Fruit fly (Drosophila melanogaster): ENCODE results near the gene CBP.

CBP gene

dm6 chrX:7319053-7319702 is 18.0 kb upstream of the CBP start (continued):
- TF ChIP-seq CG8319 (GFP tag; optimal IDR thresholded peaks at IDR 0.05) (peak; percentile 71), Eip78C (GFP tag) (peak; percentile 95), CG31627 (GFP tag; optimal IDR thresholded peaks at IDR 0.05) (peak; percentile 89), Gug (GFP tag; IDR thresholded peaks at IDR 0.05) (peak; percentile 67), ss (GFP tag; optimal IDR thresholded peaks at IDR 0.05) (peak; percentile 55 to 74), CG10631 (GFP tag; optimal IDR thresholded peaks at IDR 0.05) (peak; percentile 90), Hr4 (GFP tag; optimal IDR thresholded peaks at IDR 0.05) (peak; percentile 86), CG6854 (GFP tag; optimal IDR thresholded peaks at IDR 0.05) (no peak), Eip75B (GFP tag; optimal IDR thresholded peaks at IDR 0.05) (peak; percentile 87), net (GFP tag; optimal IDR thresholded peaks at IDR 0.05) (peak; percentile 79), achi (GFP tag; optimal IDR thresholded peaks at IDR 0.05) (peak; percentile 85), CG3919 (GFP tag; optimal IDR thresholded peaks at IDR 0.05) (peak; percentile 87), vri (GFP tag; optimal IDR thresholded peaks at IDR 0.05) (peak; percentile 65), CG10669 (GFP tag; optimal IDR thresholded peaks at IDR 0.05) (peak; percentile 88), dsx (GFP tag; optimal IDR thresholded peaks at IDR 0.05; ENCODE audit: poor library complexity, severe bottlenecking) (peak; percentile 55), CG8632 (GFP tag; optimal IDR thresholded peaks at IDR 0.05) (peak; percentile 79), Lpt (GFP tag; optimal IDR thresholded peaks at IDR 0.05) (peak; percentile 59), fkh (GFP tag; optimal IDR thresholded peaks at IDR 0.05) (no peak), CG6276 (GFP tag; optimal IDR thresholded peaks at IDR 0.05) (peak; percentile 63), CG32006 (GFP tag; optimal IDR thresholded peaks at IDR 0.05) (peak; percentile 89), CG15336 (GFP tag; IDR thresholded peaks at IDR 0.05) (peak; percentile 84), CG8119 (GFP tag; IDR thresholded peaks at IDR 0.05) (peak; percentile 77; the same call in 2 of the 3 replicates), CG6163 (GFP tag; IDR thresholded peaks at IDR 0.05) (peak; percentile 70), topi (GFP tag; optimal IDR thresholded peaks at IDR 0.05) (peak; percentile 93), salr (GFP tag; optimal IDR thresholded peaks at IDR 0.05) (peak; percentile 76 to 88)

DNA sequence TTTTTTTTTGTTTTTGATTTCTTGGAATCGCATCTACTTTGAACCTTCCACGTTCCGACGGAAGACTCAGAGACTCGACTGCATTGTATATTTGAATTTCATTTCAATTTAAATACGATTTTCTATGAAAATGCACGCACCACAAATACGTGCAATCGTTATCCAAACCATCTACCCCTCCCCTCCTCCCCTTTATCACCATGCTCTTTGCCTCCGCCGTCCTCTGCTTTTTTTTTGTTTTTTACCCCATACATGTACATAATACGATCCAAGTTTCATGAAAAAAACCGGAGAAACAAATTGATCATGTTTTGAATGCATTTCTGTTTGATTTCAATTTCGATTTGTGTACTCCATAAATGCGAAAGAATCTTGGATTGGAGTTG is 17.5 kb upstream of the CBP start:
- TF ChIP-seq topi (GFP tag; optimal IDR thresholded peaks at IDR 0.05): no peak
- no peak for TF ChIP-seq CG16779 (tag; optimal IDR thresholded peaks at IDR 0.05)
- no peak for TF ChIP-seq Sox14 (GFP tag; optimal IDR thresholded peaks at IDR 0.05)
- no peak for TF ChIP-seq dac (GFP tag; optimal IDR thresholded peaks at IDR 0.05)
- TF ChIP-seq net (GFP tag; optimal IDR thresholded peaks at IDR 0.05): no peak
- no peak for TF ChIP-seq OdsH (GFP tag; optimal IDR thresholded peaks at IDR 0.05)
- TF ChIP-seq CG9139 (GFP tag; optimal IDR thresholded peaks at IDR 0.05): no peak
- no peak for TF ChIP-seq fd59A (GFP tag; optimal IDR thresholded peaks at IDR 0.05)
- no peak for TF ChIP-seq Met (GFP tag; optimal IDR thresholded peaks at IDR 0.05)
- TF ChIP-seq Lpt (GFP tag; optimal IDR thresholded peaks at IDR 0.05): no peak
- no peak for TF ChIP-seq CG10631 (GFP tag; optimal IDR thresholded peaks at IDR 0.05)
- TF ChIP-seq CG3919 (GFP tag; optimal IDR thresholded peaks at IDR 0.05): no peak
- TF ChIP-seq CG11762 (GFP tag; optimal IDR thresholded peaks at IDR 0.05; ENCODE audit: insufficient read depth): no peak
- no peak for TF ChIP-seq Eip75B (GFP tag; optimal IDR thresholded peaks at IDR 0.05)

- TF ChIP-seq achi (GFP tag; optimal IDR thresholded peaks at IDR 0.05) (no peak), esn (GFP tag; optimal IDR thresholded peaks at IDR 0.05) (no peak), salr (GFP tag; optimal IDR thresholded peaks at IDR 0.05) (no peak), Eip75B (GFP tag; optimal IDR thresholded peaks at IDR 0.05) (no peak), cyc (GFP tag; optimal IDR thresholded peaks at IDR 0.05) (no peak), CG8319 (GFP tag; optimal IDR thresholded peaks at IDR 0.05) (no peak), fkh (GFP tag; optimal IDR thresholded peaks at IDR 0.05) (peak; percentile 10), dac (GFP tag; optimal IDR thresholded peaks at IDR 0.05) (no peak), CG15336 (GFP tag; IDR thresholded peaks at IDR 0.05) (0 out of 2 replicates have a peak, but pooled peaks have one; percentile 7), CG6276 (GFP tag; optimal IDR thresholded peaks at IDR 0.05) (no peak), net (GFP tag; optimal IDR thresholded peaks at IDR 0.05) (no peak), lz (GFP tag; optimal IDR thresholded peaks at IDR 0.05) (no peak), fd59A (GFP tag; optimal IDR thresholded peaks at IDR 0.05) (no peak), CG3919 (GFP tag; optimal IDR thresholded peaks at IDR 0.05) (no peak), topi (GFP tag; optimal IDR thresholded peaks at IDR 0.05) (no peak), CG11762 (GFP tag; optimal IDR thresholded peaks at IDR 0.05; ENCODE audit: insufficient read depth) (no peak)
These were observed 16.5 kb upstream of the CBP start for dm6 chrX:7320455-7321224.

Data from whole organism, prepupa.